Fruit fly (Drosophila melanogaster) whole organism, embryonic: ENCODE results near the gene Cdk7.

Experiments used
- CG11093 ChIP-seq: fragments of 200-800 bp; sonication (Bioruptor generic); IDR thresholded peaks from 3 replicates; pipeline ENCODE4 v1.3.6; 2022; ENCODE audit warnings: missing biosample characterization, missing genetic modification characterization
- CG12391 ChIP-seq: fragments of 200-800 bp; sonication (Bioruptor generic); optimal IDR thresholded peaks from 3 replicates; lab custom pipeline; 2018; ENCODE audit warnings: missing biosample characterization, mild to moderate bottlenecking, missing genetic modification characterization, moderate library complexity
- CG15514 ChIP-seq: fragments of 200-800 bp; sonication (Bioruptor generic); optimal IDR thresholded peaks from 3 replicates; lab custom pipeline; 2017; ENCODE audit warnings: missing biosample characterization, missing genetic modification characterization, mild to moderate bottlenecking, moderate library complexity, missing genetic modification reagents
- CG15601 ChIP-seq: fragments of 200-800 bp; sonication (Bioruptor generic); optimal IDR thresholded peaks from 3 replicates; lab custom pipeline; 2019; ENCODE audit warnings: missing biosample characterization, mild to moderate bottlenecking, missing genetic modification characterization, moderate library complexity
- CG4424 ChIP-seq: fragments of 200-800 bp; sonication (Bioruptor generic); optimal IDR thresholded peaks from 3 replicates; lab custom pipeline; 2016; ENCODE audit warnings: missing biosample characterization, missing genetic modification characterization
- HLH4C ChIP-seq: fragments of 200-800 bp; sonication (Bioruptor generic); IDR thresholded peaks from 3 replicates; pipeline ENCODE4 v1.3.6; 2022; ENCODE audit warnings: missing biosample characterization, missing genetic modification characterization; ENCODE audit not compliant: partially characterized antibody
- TFAM ChIP-seq: fragments of 200-800 bp; sonication (Bioruptor generic); optimal IDR thresholded peaks from 2 replicates; lab custom pipeline; 2017; ENCODE audit warnings: missing biosample characterization, missing genetic modification characterization, inconsistent platforms
- da ChIP-seq: fragments of 200-800 bp; sonication (Bioruptor generic); optimal IDR thresholded peaks from 2 replicates; lab custom pipeline; 2016; ENCODE audit warnings: missing biosample characterization, missing genetic modification characterization
- hth ChIP-seq: fragments of >200 bp; optimal IDR thresholded peaks from 2 replicates; lab custom pipeline; 2017; ENCODE audit warnings: inconsistent platforms
- nerfin-1 ChIP-seq: fragments of 200-800 bp; sonication (Bioruptor generic); optimal IDR thresholded peaks from 3 replicates; lab custom pipeline; 2019; ENCODE audit warnings: missing biosample characterization, mild to moderate bottlenecking, missing genetic modification characterization, moderate library complexity
- otp ChIP-seq: fragments of 200-800 bp; sonication (Bioruptor generic); IDR thresholded peaks from 3 replicates; pipeline ENCODE4, ENCODE4 v1.3.6; 2022; ENCODE audit warnings: missing biosample characterization, missing genetic modification characterization
- sob ChIP-seq: fragments of 200-800 bp; sonication (Bioruptor generic); IDR thresholded peaks from 2 replicates; pipeline ENCODE4 v1.3.6; 2022; ENCODE audit warnings: missing biosample characterization, missing genetic modification characterization
- sqz ChIP-seq: fragments of 200-800 bp; sonication (Bioruptor generic); optimal IDR thresholded peaks from 3 replicates; lab custom pipeline; 2018; ENCODE audit warnings: missing biosample characterization, mild to moderate bottlenecking, missing genetic modification characterization

dm6 chrX:5323636-5324035 is 14.9 kb upstream of the Cdk7 start, which contains the start of gene Mcm3:
- TF ChIP-seq hth (lab: Kevin White, UChicago) (no peak), CG4424 (no peak), CG11093 (GFP tag; lab: Robert Waterston, UW) (no peak), TFAM (GFP tag; lab: Kevin White, UChicago) (no peak), nerfin-1 (no peak), sqz (GFP tag; lab: Kevin White, UChicago) (no peak), otp (no peak), HLH4C (GFP tag; lab: Robert Waterston, UW) (no peak), CG12391 (no peak), CG15514 (GFP tag; lab: Kevin White, UChicago) (no peak), sob (GFP tag; lab: Robert Waterston, UW) (no peak), da (no peak), CG15601 (no peak)
